Fruit fly (Drosophila melanogaster): Measurements from ENCODE around the gene lsn.

Gene lsn

dm6 chr3R:21834234-21835070 is 30.5 kb upstream of the lsn start (continued):
- peak; percentile 26 for TF ChIP-seq CG11504 (tag; optimal IDR thresholded peaks at IDR 0.05)
- peak; percentile 21 for TF ChIP-seq CG15269 (tag; optimal IDR thresholded peaks at IDR 0.05)
- TF ChIP-seq lab (GFP tag; optimal IDR thresholded peaks at IDR 0.05), result peak; percentile 10
- no peak for TF ChIP-seq sqz (GFP tag; optimal IDR thresholded peaks at IDR 0.05)
- no peak for TF ChIP-seq chn (GFP tag; optimal IDR thresholded peaks at IDR 0.05)
- TF ChIP-seq CG11696 (GFP tag; IDR thresholded peaks at IDR 0.05), result no peak
- TF ChIP-seq peb (GFP tag; IDR thresholded peaks at IDR 0.05), result no peak
- TF ChIP-seq az2 (GFP tag; optimal IDR thresholded peaks at IDR 0.05), result peak; percentile 56
- TF ChIP-seq CG10979 (tag; optimal IDR thresholded peaks at IDR 0.05), result peak; percentile 52
- no peak for TF ChIP-seq crc (GFP tag; optimal IDR thresholded peaks at IDR 0.05)
- peak in 1 of 3 experiments; percentile 77 for TF ChIP-seq lola (GFP tag; optimal IDR thresholded peaks at IDR 0.05)
- TF ChIP-seq CG11560 (tag; IDR thresholded peaks at IDR 0.05), result no peak
- peak; percentile 20 for TF ChIP-seq Hsf (GFP tag; optimal IDR thresholded peaks at IDR 0.05)
- no peak for TF ChIP-seq CrebB (tag; optimal IDR thresholded peaks at IDR 0.05)
- no peak for TF ChIP-seq ac (GFP tag; optimal IDR thresholded peaks at IDR 0.05)
- peak; percentile 63 for TF ChIP-seq CG31441 (GFP tag; IDR thresholded peaks at IDR 0.05)
- TF ChIP-seq dmrt99B (tag; optimal IDR thresholded peaks at IDR 0.05), result peak; percentile 26
- TF ChIP-seq CG11247 (GFP tag; IDR thresholded peaks at IDR 0.05), result no peak
- TF ChIP-seq Sin3A (optimal IDR thresholded peaks at IDR 0.05), result no peak
- TF ChIP-seq NfI (GFP tag; optimal IDR thresholded peaks at IDR 0.05), result no peak
- no peak for TF ChIP-seq CG8944 (GFP tag; optimal IDR thresholded peaks at IDR 0.05)
- TF ChIP-seq Hey (tag; optimal IDR thresholded peaks at IDR 0.05), result no peak
- TF ChIP-seq stwl (tag; optimal IDR thresholded peaks at IDR 0.05), result no peak
- TF ChIP-seq Oli (tag; optimal IDR thresholded peaks at IDR 0.05), result peak; percentile 51
- TF ChIP-seq ab (GFP tag; optimal IDR thresholded peaks at IDR 0.05), result no peak
- TF ChIP-seq ttk (GFP tag; IDR thresholded peaks at IDR 0.05), result peak; percentile 28; the same call in 1 of the 2 replicates
- TF ChIP-seq gcm (GFP tag; optimal IDR thresholded peaks at IDR 0.05), result peak; percentile 18
- TF ChIP-seq D19A (tag; optimal IDR thresholded peaks at IDR 0.05), result peak; percentile 32
- no peak for TF ChIP-seq psq (GFP tag; optimal IDR thresholded peaks at IDR 0.05)
- TF ChIP-seq Bdp1 (GFP tag; optimal IDR thresholded peaks at IDR 0.05), result no peak
- peak; percentile 49 for TF ChIP-seq CG2202 (tag; optimal IDR thresholded peaks at IDR 0.05)
- peak; percentile 39 for TF ChIP-seq CG3407 (GFP tag; optimal IDR thresholded peaks at IDR 0.05)
- TF ChIP-seq Bteb2 (GFP tag; optimal IDR thresholded peaks at IDR 0.05), result no peak
- TF ChIP-seq CG13424 (tag; optimal IDR thresholded peaks at IDR 0.05), result peak; percentile 37
- TF ChIP-seq ham (GFP tag; IDR thresholded peaks at IDR 0.05), result no peak
- TF ChIP-seq Dref (GFP tag; IDR thresholded peaks at IDR 0.05), result no peak
- TF ChIP-seq CG9876 (GFP tag; optimal IDR thresholded peaks at IDR 0.05), result no peak
- TF ChIP-seq insv (GFP tag; optimal IDR thresholded peaks at IDR 0.05), result no peak
- TF ChIP-seq CG17612 (GFP tag; IDR thresholded peaks at IDR 0.05), result no peak
- no peak for TF ChIP-seq bigmax (GFP tag; optimal IDR thresholded peaks at IDR 0.05)
- no peak for TF ChIP-seq Poxn (GFP tag; IDR thresholded peaks at IDR 0.05)
- TF ChIP-seq corto (GFP tag; optimal IDR thresholded peaks at IDR 0.05), result no peak
- no peak for TF ChIP-seq prd (optimal IDR thresholded peaks at IDR 0.05)
- peak; percentile 16; the same call in 1 of the 3 replicates for TF ChIP-seq prd (GFP tag; IDR thresholded peaks at IDR 0.05)
- peak; percentile 5 for TF ChIP-seq CG30403 (GFP tag; optimal IDR thresholded peaks at IDR 0.05)
- TF ChIP-seq eve (GFP tag; optimal IDR thresholded peaks at IDR 0.05), result peak in 1 of 2 experiments; percentile 67
- TF ChIP-seq HmgZ (tag; optimal IDR thresholded peaks at IDR 0.05), result no peak
- no peak for TF ChIP-seq salm (tag; optimal IDR thresholded peaks at IDR 0.05)
- TF ChIP-seq CG12942 (GFP tag; optimal IDR thresholded peaks at IDR 0.05), result no peak
- no peak for TF ChIP-seq Fer3 (tag; optimal IDR thresholded peaks at IDR 0.05)
